Comparison of ENCODE assay signal across 3 fruit fly cellular contexts in the genomic region with DNA sequence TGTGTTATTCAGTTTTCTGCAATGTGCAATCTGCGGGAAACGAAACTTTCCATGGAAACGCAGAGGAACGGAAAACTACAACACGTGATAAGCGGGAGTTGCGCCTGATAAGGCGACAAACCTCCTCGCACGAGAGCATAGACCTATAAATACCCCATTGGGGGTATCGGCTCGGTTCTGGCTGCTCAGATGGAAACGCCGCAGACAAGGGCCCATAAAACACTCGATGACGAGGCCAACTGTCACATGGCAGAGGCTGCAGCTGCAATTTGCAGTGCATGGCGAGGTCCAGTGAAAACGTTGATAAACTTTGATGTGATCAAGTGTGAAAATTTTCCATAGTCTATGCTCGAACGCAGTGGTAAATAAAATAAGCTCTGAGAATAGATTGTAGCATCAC.
TF ChIP-seq lines count a peak whose summit lies in the region.

No protein-coding gene starts in this region.

- no peak for TF ChIP-seq CTCF in whole organism, embryonic (GFP tag; optimal IDR thresholded peaks at IDR 0.05; lab: Kevin White, UChicago)

TF ChIP-seq in whole organism, embryonic, 481 proteins besides CTCF, POLR2A, EP300 and RAD21:
- TF ChIP-seq Mrtf (GFP tag; IDR thresholded peaks at IDR 0.05; lab: Robert Waterston, UW) (0 out of 3 replicates have a peak, but pooled peaks have one; percentile 10), sug (tag; optimal IDR thresholded peaks at IDR 0.05; lab: Kevin White, UChicago) (peak; percentile 61), grau (tag; optimal IDR thresholded peaks at IDR 0.05; lab: Kevin White, UChicago) (no peak), ara (GFP tag; IDR thresholded peaks at IDR 0.05; lab: Robert Waterston, UW) (0 out of 2 replicates have a peak, but pooled peaks have one; percentile 13), Ets65A (GFP tag; lab: Kevin White, UChicago) (peak; percentile 52), Drgx (GFP tag; IDR thresholded peaks at IDR 0.05; lab: Robert Waterston, UW) (0 out of 2 replicates have a peak, but pooled peaks have one; percentile 23), cwo (GFP tag; optimal IDR thresholded peaks at IDR 0.05; lab: Kevin White, UChicago) (peak; percentile 24), pita (GFP tag; optimal IDR thresholded peaks at IDR 0.05; lab: Kevin White, UChicago) (no peak), tap (tag; optimal IDR thresholded peaks at IDR 0.05; lab: Kevin White, UChicago) (no peak), z (GFP tag; IDR thresholded peaks at IDR 0.05; lab: Robert Waterston, UW) (no peak)

TF ChIP-seq in whole organism, prepupa, 60 proteins besides CTCF, POLR2A, EP300 and RAD21:
- TF ChIP-seq Eip78C (GFP tag; lab: Kevin White, UChicago) (peak; percentile 55), CG6276 (GFP tag; optimal IDR thresholded peaks at IDR 0.05; lab: Kevin White, UChicago) (peak; percentile 34), Gug (GFP tag; IDR thresholded peaks at IDR 0.05; lab: Robert Waterston, UW) (no peak), Sox15 (GFP tag; optimal IDR thresholded peaks at IDR 0.05; lab: Kevin White, UChicago) (no peak), Ets21C (GFP tag; optimal IDR thresholded peaks at IDR 0.05; lab: Kevin White, UChicago) (no peak), spab (GFP tag; optimal IDR thresholded peaks at IDR 0.05; lab: Kevin White, UChicago) (no peak), CG8632 (GFP tag; optimal IDR thresholded peaks at IDR 0.05; lab: Kevin White, UChicago) (no peak), eg (GFP tag; IDR thresholded peaks at IDR 0.05; lab: Robert Waterston, UW) (0 out of 3 replicates have a peak, but pooled peaks have one; percentile 40), CG10631 (GFP tag; optimal IDR thresholded peaks at IDR 0.05; lab: Kevin White, UChicago) (no peak), Hr39 (GFP tag; optimal IDR thresholded peaks at IDR 0.05; lab: Kevin White, UChicago) (no peak), fd85E (GFP tag; optimal IDR thresholded peaks at IDR 0.05; lab: Kevin White, UChicago) (no peak), CG34406 (GFP tag; optimal IDR thresholded peaks at IDR 0.05; lab: Kevin White, UChicago) (no peak), CG1621 (tag; optimal IDR thresholded peaks at IDR 0.05; lab: Kevin White, UChicago) (no peak), svp (GFP tag; lab: Kevin White, UChicago) (peak; percentile 87), Sox14 (GFP tag; optimal IDR thresholded peaks at IDR 0.05; lab: Kevin White, UChicago) (no peak), CG31627 (GFP tag; optimal IDR thresholded peaks at IDR 0.05; lab: Kevin White, UChicago) (no peak)

TF ChIP-seq in whole organism, pupa, 21 proteins besides CTCF, POLR2A, EP300 and RAD21:
- TF ChIP-seq CG34367 (tag; optimal IDR thresholded peaks at IDR 0.05; lab: Kevin White, UChicago) (no peak), CG4496 (GFP tag; IDR thresholded peaks at IDR 0.05; lab: Robert Waterston, UW) (peak; percentile 48; the same call in 1 of the 3 replicates), Pif1A (GFP tag; optimal IDR thresholded peaks at IDR 0.05; lab: Kevin White, UChicago) (no peak), CG15710 (tag; optimal IDR thresholded peaks at IDR 0.05; lab: Kevin White, UChicago) (no peak), CG32121 (GFP tag; IDR thresholded peaks at IDR 0.05; lab: Robert Waterston, UW) (no peak), gl (tag; optimal IDR thresholded peaks at IDR 0.05; lab: Kevin White, UChicago) (no peak), EcR (GFP tag; optimal IDR thresholded peaks at IDR 0.05; lab: Kevin White, UChicago) (peak; percentile 87), CG8159 (tag; optimal IDR thresholded peaks at IDR 0.05; lab: Kevin White, UChicago) (no peak), Ets98B (GFP tag; IDR thresholded peaks at IDR 0.05; lab: Robert Waterston, UW) (no peak), CG9948 (tag; optimal IDR thresholded peaks at IDR 0.05; lab: Kevin White, UChicago) (no peak), CG14655 (GFP tag; optimal IDR thresholded peaks at IDR 0.05; lab: Kevin White, UChicago) (no peak), Snoo (tag; optimal IDR thresholded peaks at IDR 0.05; lab: Kevin White, UChicago) (no peak), Pif1B (GFP tag; optimal IDR thresholded peaks at IDR 0.05; lab: Kevin White, UChicago) (no peak), rn (GFP tag; IDR thresholded peaks at IDR 0.05; lab: Robert Waterston, UW) (no peak), CG13204 (GFP tag; optimal IDR thresholded peaks at IDR 0.05; lab: Kevin White, UChicago) (no peak), D1 (tag; optimal IDR thresholded peaks at IDR 0.05; lab: Kevin White, UChicago) (no peak), CG8301 (tag; optimal IDR thresholded peaks at IDR 0.05; lab: Kevin White, UChicago) (no peak)
